Worm (Caenorhabditis elegans) whole organism, L3 larva: Measurements from ENCODE around the gene Y49F6C.7.

ENCODE experiments used
- fkh-2 ChIP-seq: fragments of 150-350 bp; optimal IDR thresholded peaks from 2 replicates; lab custom pipeline; 2014; ENCODE audit warnings: missing biosample characterization, missing genetic modification reagents, missing genetic modification characterization
- lin-15B ChIP-seq: fragments of 150-350 bp; optimal IDR thresholded peaks from 2 replicates; lab custom pipeline; 2014; ENCODE audit warnings: missing biosample characterization, missing genetic modification characterization
- nhr-237 ChIP-seq: fragments of 150-350 bp; optimal IDR thresholded peaks from 2 replicates; lab custom pipeline; 2014; ENCODE audit warnings: missing biosample characterization, missing genetic modification characterization
- nhr-25 ChIP-seq: sonication (generic microtip); optimal IDR thresholded peaks from 2 replicates; lab custom pipeline; 2017; ENCODE audit warnings: missing biosample characterization, missing genetic modification characterization
- pha-4 ChIP-seq: fragments of 150-350 bp; optimal IDR thresholded peaks from 2 replicates; lab custom pipeline; 2014; ENCODE audit warnings: missing biosample characterization, missing genetic modification reagents, missing genetic modification characterization

DNA sequence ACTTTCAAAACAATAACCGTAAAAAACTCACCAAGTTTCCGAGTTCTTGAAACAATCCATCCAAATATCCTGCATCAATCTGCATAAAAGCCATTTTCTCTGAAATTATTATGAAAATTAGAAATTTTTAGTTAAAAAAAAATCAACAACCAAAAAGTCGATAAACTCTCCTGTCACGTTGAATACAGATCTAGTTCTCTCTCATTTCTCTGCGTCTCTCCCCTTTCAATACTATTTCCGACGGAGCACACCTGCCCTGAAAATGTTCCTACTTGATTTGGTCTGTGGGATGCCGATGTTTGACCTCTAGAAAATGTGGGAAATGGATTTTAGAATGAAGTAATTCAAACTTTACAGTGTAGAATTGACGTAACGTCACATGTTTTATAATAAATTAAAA lies 19.5 kb upstream of the Y49F6C.7 start, which contains the start of gene T06D4.6:
- TF ChIP-seq nhr-25 (tag; lab: Kevin White, UChicago), result no peak
- no peak for TF ChIP-seq pha-4
- no peak for TF ChIP-seq fkh-2 (tag; lab: Kevin White, UChicago)
- no peak for TF ChIP-seq nhr-237 (tag; lab: Kevin White, UChicago)
- TF ChIP-seq lin-15B (tag; lab: Kevin White, UChicago), result no peak
